Worm (Caenorhabditis elegans) whole organism, L1 larva: ENCODE results near the gene W05E10.5.

ENCODE experiments used
- aha-1 ChIP-seq: fragments of 150-350 bp; optimal IDR thresholded peaks from 2 replicates; lab custom pipeline; 2014; ENCODE audit warnings: missing biosample characterization, missing genetic modification characterization
- elt-3 ChIP-seq, 6 experiments: fragments of 150-350 bp in 1 of 6; sonication (generic microtip); optimal IDR thresholded peaks; 2 replicates each; lab custom pipeline; 2017 to 2018; ENCODE audit warnings: missing biosample characterization in 6 of 6, missing genetic modification characterization in 6 of 6, inconsistent platforms in 1 of 6
- fkh-10 ChIP-seq: sonication (generic microtip); optimal IDR thresholded peaks from 2 replicates; lab custom pipeline; 2017; ENCODE audit warnings: missing biosample characterization, missing genetic modification reagents, missing genetic modification characterization
- jun-1 ChIP-seq: fragments of 150-350 bp; optimal IDR thresholded peaks from 2 replicates; lab custom pipeline; 2014; ENCODE audit warnings: missing biosample characterization, missing genetic modification reagents, missing genetic modification characterization
- mdl-1 ChIP-seq, 2 experiments: fragments of 150-350 bp; optimal IDR thresholded peaks; 2 replicates each; lab custom pipeline; 2014 to 2017; ENCODE audit warnings: missing biosample characterization in 2 of 2, missing genetic modification characterization in 2 of 2, inconsistent platforms in 1 of 2
- nhr-20 ChIP-seq: sonication (generic microtip); optimal IDR thresholded peaks from 2 replicates; lab custom pipeline; 2016; ENCODE audit warnings: mild to moderate bottlenecking, missing genetic modification characterization, missing compliant biosample characterization
- nhr-237 ChIP-seq: fragments of 150-350 bp; optimal IDR thresholded peaks from 2 replicates; lab custom pipeline; 2014; ENCODE audit warnings: missing biosample characterization, missing genetic modification characterization
- nhr-76 ChIP-seq: sonication (generic microtip); optimal IDR thresholded peaks from 2 replicates; lab custom pipeline; 2017; ENCODE audit warnings: missing biosample characterization, missing genetic modification characterization
- pax-3 ChIP-seq: fragments of 200-800 bp; sonication (Bioruptor generic); optimal IDR thresholded peaks from 2 replicates; lab custom pipeline; 2018; ENCODE audit warnings: mild to moderate bottlenecking, missing genetic modification characterization, moderate library complexity, missing compliant biosample characterization
- ztf-11 ChIP-seq, 2 experiments: sonication (generic microtip); optimal IDR thresholded peaks; 2 replicates each; lab custom pipeline; 2016 to 2017; ENCODE audit warnings: missing genetic modification characterization in 2 of 2, missing biosample characterization in 1 of 2, missing compliant biosample characterization in 1 of 2

- TF ChIP-seq jun-1 (tag; lab: Kevin White, UChicago) (no peak), elt-3 (tag; optimal IDR thresholded peaks at IDR 0.05; lab: Kevin White, UChicago) (no peak), mdl-1 (tag; optimal IDR thresholded peaks at IDR 0.05; lab: Kevin White, UChicago) (no peak), fkh-10 (GFP tag; lab: Kevin White, UChicago) (no peak), ztf-11 (tag; optimal IDR thresholded peaks at IDR 0.05; lab: Kevin White, UChicago) (no peak), aha-1 (no peak), nhr-237 (tag; lab: Kevin White, UChicago) (no peak), nhr-20 (tag; lab: Kevin White, UChicago) (no peak), pax-3 (tag; lab: Kevin White, UChicago) (no peak), nhr-76 (tag; lab: Kevin White, UChicago) (no peak)
Measured at ce11 chrV:11725971-11726370, 30.5 kb upstream of the W05E10.5 start, which contains the start of gene daf-11.
